Fruit fly (Drosophila melanogaster): Measurements from ENCODE around the gene CG44405.
A peak's percentile ranks its signal among the peaks of the same experiment; 100 is the strongest.

CG44405 gene

DNA sequence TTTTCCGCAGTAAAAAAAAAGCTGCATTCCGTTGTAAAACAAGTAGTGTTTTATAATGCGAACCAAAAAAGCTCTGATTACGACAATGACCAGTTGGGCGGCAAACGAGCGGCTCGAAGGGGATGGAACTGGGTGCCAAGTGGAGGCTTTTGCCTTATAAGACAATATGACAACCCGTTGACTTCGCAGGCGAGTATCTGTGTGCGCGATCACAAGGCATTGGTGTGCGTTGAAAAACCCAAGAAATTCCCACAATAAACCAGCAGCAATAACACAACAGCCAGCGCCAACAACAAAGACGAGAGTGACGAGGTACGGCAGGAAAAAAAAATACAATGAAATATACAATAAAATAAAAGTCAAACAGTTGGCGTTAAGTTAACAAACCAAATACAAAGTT, 27.1 kb downstream of the CG44405 start:
- peak; percentile 71 for TF ChIP-seq CG17801 (GFP tag; optimal IDR thresholded peaks at IDR 0.05; ENCODE audit: partially characterized antibody)

DNA sequence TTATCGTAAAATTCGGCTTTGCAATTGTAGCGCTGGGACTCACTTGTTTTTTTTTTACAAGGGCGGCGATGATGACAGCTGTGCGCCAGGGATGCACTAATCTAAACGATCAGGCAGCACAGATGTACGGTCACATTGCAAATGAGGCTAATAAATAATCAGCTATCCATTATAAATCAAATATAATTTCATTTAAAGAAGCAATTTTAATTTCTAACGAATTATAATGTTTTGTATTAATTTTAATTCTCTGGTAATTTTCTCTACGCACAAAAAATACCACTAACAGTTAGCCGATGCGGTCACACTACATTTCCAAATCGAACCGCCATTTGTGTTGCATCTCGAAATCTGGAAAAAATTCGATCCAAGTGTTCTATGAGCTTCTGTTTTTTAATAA, 31.5 kb downstream of the CG44405 start, which contains the start of the genes cni and fzy:
Gene cni, minus strand, starts transcription at position 79 of the 400 bp plus-strand sequence.
Gene fzy, plus strand, starts transcription at position 309 of the 400 bp plus-strand sequence.
- TF ChIP-seq CG17801 (GFP tag; optimal IDR thresholded peaks at IDR 0.05; ENCODE audit: partially characterized antibody) = peak; percentile 23

DNA sequence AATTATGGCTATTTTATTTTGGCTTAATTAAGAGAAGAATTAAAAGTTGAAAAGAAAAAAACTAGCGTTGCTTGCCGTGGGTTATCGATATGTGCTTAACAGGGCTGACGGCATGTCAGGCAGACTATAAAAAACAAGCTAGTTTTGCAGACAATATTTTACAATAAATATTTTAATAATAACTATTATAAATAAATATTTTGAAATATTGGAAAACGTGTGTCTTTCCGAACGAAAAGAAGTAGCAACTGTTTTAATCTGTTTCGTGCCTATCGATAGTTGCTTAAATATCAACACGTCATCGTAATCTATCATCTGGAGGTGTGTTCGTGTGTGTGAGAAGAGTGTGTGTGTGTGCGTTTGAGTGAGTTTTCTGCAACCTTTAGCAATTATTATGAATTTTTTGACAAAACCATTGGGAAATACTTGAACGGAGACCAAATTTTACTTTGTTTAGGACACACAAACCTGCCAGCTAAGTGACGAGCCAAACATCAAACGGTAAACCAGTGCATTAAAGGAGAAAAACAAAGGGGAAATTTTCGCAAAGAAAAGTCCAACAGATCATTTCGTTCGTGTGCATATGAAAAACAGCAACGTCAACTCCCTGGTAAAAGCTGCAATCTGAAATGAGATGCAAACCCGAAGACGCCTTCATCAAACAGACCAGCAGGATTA, 35.0 kb downstream of the CG44405 start, which contains the start of the genes CG5861 and Syx5:
Gene CG5861, minus strand, starts transcription at position 273 of the 678 bp plus-strand sequence.
Gene Syx5, plus strand, starts transcription at position 321 of the 678 bp plus-strand sequence.
- peak; percentile 84 for TF ChIP-seq CG17801 (GFP tag; optimal IDR thresholded peaks at IDR 0.05; ENCODE audit: partially characterized antibody)

- TF ChIP-seq CG17801 (GFP tag; optimal IDR thresholded peaks at IDR 0.05; ENCODE audit: partially characterized antibody) = peak; percentile 51
These were observed 39.3 kb downstream of the CG44405 start, which contains the start of gene GMF for dm6 chr2L:16302773-16303279. Gene GMF (minus strand): TSS chr2L:16302954.

DNA sequence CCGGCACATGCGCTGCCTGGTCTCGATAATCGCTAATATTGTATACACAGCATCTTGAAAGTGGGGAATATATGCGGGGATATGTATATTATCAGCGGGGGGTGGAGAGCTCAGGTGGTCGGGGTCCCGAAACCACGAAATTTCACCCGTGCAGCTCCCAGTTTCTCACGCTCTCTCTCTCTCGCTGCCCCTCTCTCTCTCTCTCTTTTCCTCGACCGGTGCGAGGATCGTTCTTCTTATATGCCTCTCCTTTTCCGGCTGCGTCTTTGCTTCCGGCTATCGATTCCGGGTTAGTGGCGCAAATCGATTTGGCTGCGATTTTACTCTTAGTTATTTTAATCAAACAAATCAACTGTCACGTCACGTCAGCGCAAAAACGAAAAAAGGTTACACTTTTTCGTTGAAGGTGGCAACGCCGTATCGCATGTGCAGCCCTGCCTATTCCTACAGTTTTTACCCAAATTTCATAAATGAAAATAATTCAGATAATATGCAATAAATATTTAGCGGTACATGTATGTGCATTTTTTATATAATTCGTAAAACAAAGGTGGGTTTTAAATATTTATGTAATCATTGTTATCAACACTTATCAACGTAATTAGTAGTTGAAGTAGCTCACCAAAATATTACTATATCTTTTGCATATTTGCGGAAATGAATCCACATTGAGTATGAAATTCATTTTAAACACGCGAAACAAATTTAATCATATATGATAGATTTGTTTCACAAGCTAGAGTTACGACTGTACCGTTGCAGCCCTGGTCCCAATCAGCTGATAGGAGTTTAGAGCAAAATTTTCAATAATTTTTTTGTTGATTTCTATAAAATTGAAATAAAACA, 42.4 kb downstream of the CG44405 start, which contains the start of the genes heix and CG17328:
Gene heix, minus strand, starts transcription at position 393 of the 846 bp plus-strand sequence.
Gene CG17328, plus strand, starts transcription at position 478 of the 846 bp plus-strand sequence.
- TF ChIP-seq CG17801 (GFP tag; optimal IDR thresholded peaks at IDR 0.05; ENCODE audit: partially characterized antibody) = peak; percentile 55

dm6 chr2L:16293703-16294233, 48.4 kb downstream of the CG44405 start, which contains the start of gene Cyp303a1:
Gene Cyp303a1 (plus strand): TSS chr2L:16294183.
- no peak for TF ChIP-seq CG17801 (GFP tag; optimal IDR thresholded peaks at IDR 0.05; ENCODE audit: partially characterized antibody)

- TF ChIP-seq CG17801 (GFP tag; optimal IDR thresholded peaks at IDR 0.05; ENCODE audit: partially characterized antibody) = no peak
These were observed 49.1 kb downstream of the CG44405 start, which contains the start of gene CG13258 for dm6 chr2L:16292975-16293501. Gene CG13258 (minus strand): TSS chr2L:16293025.

- TF ChIP-seq CG17801 (GFP tag; optimal IDR thresholded peaks at IDR 0.05; ENCODE audit: partially characterized antibody) = no peak
These were observed 51.1 kb downstream of the CG44405 start, which contains the start of gene CG17329 for dm6 chr2L:16290984-16291383. Gene CG17329 (plus strand): TSS chr2L:16291284.
